Worm (Caenorhabditis elegans): Measurements from ENCODE around the gene R09F10.3.

R09F10.3 gene

DNA sequence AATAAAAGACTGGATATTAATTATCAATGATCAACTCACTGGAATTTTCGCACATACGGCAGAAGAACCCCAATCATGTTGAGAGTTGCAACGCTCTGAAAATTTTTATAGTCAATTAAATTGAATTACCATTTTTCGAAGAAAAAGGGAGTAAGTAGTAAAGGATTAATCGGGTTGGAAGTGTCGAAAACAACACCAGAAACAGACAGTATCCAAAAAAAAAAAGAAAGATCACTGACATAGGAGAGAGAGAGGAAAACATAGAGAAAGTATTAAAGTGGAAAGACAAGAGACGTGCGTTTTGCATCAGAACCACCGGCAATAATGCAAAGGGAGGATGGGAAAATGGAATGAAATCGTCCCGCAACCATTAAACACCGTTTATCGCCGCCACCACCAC is 7.9 kb downstream of the R09F10.3 start, which contains the start of gene inx-5:
TSS of gene inx-5 (minus strand) at position 101 of the 400 bp plus-strand sequence.
- TF ChIP-seq flh-1 (GFP tag; optimal IDR thresholded peaks at IDR 0.05): no peak

DNA sequence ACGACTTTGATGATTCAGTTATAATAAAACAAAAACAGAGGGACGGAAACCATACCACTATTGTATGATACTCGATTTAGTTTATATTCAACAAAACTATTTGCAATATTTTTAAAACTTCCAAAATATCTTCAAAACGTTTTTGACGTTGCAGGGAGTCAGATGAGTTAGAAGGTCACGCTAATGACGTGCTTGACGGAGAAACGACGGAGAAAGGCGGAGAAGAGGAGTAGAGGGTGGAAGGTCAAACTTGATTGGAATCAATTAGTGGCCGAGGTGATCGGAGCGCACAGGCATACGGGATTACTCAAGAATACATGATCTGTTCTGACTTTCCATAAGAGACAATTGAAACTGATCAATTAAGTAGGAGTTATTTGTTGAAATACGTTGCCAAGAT is 8.4 kb downstream of the R09F10.3 start:
- TF ChIP-seq unc-120 (tag; optimal IDR thresholded peaks at IDR 0.05; ENCODE audit: poor library complexity, severe bottlenecking) (no peak), mab-5 (tag; optimal IDR thresholded peaks at IDR 0.05) (no peak)

DNA sequence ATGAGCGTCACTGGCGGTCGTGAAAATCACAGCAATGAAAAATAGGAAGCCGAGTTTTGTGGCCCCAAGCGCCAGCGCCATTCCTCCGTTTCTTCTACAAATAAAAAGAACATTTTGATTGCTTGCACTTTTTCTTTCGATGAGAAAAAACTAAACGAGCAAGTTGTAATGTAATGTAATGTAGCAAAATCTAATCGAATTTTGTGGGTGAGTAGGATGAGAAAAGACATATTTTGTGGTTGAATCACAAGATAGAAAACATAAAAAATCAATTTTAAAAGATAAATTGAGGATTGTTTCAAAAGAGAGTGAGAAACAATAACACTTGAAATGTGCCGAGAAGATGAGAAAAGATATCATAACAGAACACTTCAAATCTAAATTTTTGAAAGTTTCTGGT is 13.2 kb downstream of the R09F10.3 start, which contains the start of gene R09F10.5:
TSS of gene R09F10.5 (minus strand) at position 101 of the 400 bp plus-strand sequence.
- TF ChIP-seq nhr-76 (tag; optimal IDR thresholded peaks at IDR 0.05) (no peak), unc-62 (GFP tag; optimal IDR thresholded peaks at IDR 0.05) (no peak), elt-1 (tag; optimal IDR thresholded peaks at IDR 0.05; ENCODE audit: borderline replicate concordance, insufficient read depth) (no peak), M03D4.4 (tag; optimal IDR thresholded peaks at IDR 0.05) (no peak), elt-3 (tag; optimal IDR thresholded peaks at IDR 0.05) (no peak), nhr-28 (tag; optimal IDR thresholded peaks at IDR 0.05) (no peak), unc-39 (tag; optimal IDR thresholded peaks at IDR 0.05) (no peak), ceh-83 (GFP tag; optimal IDR thresholded peaks at IDR 0.05) (no peak), sem-2 (GFP tag; optimal IDR thresholded peaks at IDR 0.05) (no peak), ceh-43 (GFP tag; optimal IDR thresholded peaks at IDR 0.05) (no peak), ztf-11 (tag; optimal IDR thresholded peaks at IDR 0.05) (no peak), flh-1 (GFP tag; optimal IDR thresholded peaks at IDR 0.05) (no peak), nhr-12 (tag; optimal IDR thresholded peaks at IDR 0.05) (no peak)

DNA sequence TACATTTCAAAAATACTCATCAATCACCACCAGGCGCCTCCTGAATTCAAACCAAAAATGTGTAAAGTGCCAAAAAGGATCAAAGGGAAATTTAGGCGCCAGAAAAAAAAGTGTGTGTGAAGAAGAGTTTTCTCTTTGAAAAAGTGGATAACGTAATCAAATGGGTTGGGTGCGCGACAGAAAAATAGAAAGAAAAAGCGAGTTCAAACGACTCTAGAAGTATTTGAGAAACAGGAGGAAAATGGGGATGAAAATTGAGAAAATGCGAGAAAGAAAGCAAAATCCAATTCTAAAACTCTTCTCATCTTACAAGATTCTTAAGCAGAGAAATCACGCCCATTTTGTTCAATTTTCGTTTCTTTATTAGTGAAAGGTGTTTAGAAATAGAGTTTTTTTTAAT is 14.1 kb downstream of the R09F10.3 start:
- TF ChIP-seq ces-1 (GFP tag; optimal IDR thresholded peaks at IDR 0.05) (peak; percentile 75), unc-39 (tag; optimal IDR thresholded peaks at IDR 0.05) (no peak), mep-1 (tag; optimal IDR thresholded peaks at IDR 0.05) (no peak), lin-32 (GFP tag; optimal IDR thresholded peaks at IDR 0.05) (no peak)

- TF ChIP-seq ces-1 (GFP tag; optimal IDR thresholded peaks at IDR 0.05): no peak
These were observed 16.3 kb downstream of the R09F10.3 start for ce11 chrX:8310747-8311146.

ce11 chrX:8311590-8311989 is 17.2 kb downstream of the R09F10.3 start:
- no peak for TF ChIP-seq M03D4.4 (tag; optimal IDR thresholded peaks at IDR 0.05)
- TF ChIP-seq hlh-1 (tag; optimal IDR thresholded peaks at IDR 0.05): no peak
- TF ChIP-seq ces-1 (GFP tag; optimal IDR thresholded peaks at IDR 0.05): peak; percentile 97

ce11 chrX:8318950-8319349 is 24.5 kb downstream of the R09F10.3 start, which contains the start of gene srh-11:
Gene srh-11 (minus strand): TSS chrX:8319050.
- no peak for TF ChIP-seq elt-3 (tag; optimal IDR thresholded peaks at IDR 0.05)
- no peak for TF ChIP-seq nhr-237 (tag; optimal IDR thresholded peaks at IDR 0.05)
- TF ChIP-seq zip-8 (tag; optimal IDR thresholded peaks at IDR 0.05): no peak
- TF ChIP-seq ham-2 (GFP tag; optimal IDR thresholded peaks at IDR 0.05): no peak
- no peak for TF ChIP-seq pha-4 (tag; optimal IDR thresholded peaks at IDR 0.05)
- TF ChIP-seq nhr-28 (tag; optimal IDR thresholded peaks at IDR 0.05): no peak
- TF ChIP-seq cnd-1 (tag; optimal IDR thresholded peaks at IDR 0.05): no peak
- no peak for TF ChIP-seq flh-1 (GFP tag; optimal IDR thresholded peaks at IDR 0.05)
- no peak for TF ChIP-seq bed-3 (GFP tag; optimal IDR thresholded peaks at IDR 0.05)
- no peak for TF ChIP-seq tbx-8 (GFP tag; optimal IDR thresholded peaks at IDR 0.05)
- TF ChIP-seq blmp-1 (tag; optimal IDR thresholded peaks at IDR 0.05): no peak
- no peak for TF ChIP-seq sptf-1 (tag; optimal IDR thresholded peaks at IDR 0.05)

- TF ChIP-seq nhr-28 (tag; optimal IDR thresholded peaks at IDR 0.05) (no peak), unc-120 (tag; optimal IDR thresholded peaks at IDR 0.05; ENCODE audit: poor library complexity, severe bottlenecking) (no peak)
These were observed 26.5 kb downstream of the R09F10.3 start, which contains the start of gene pqn-57 for ce11 chrX:8320889-8321288. Gene pqn-57 (minus strand): TSS chrX:8320989.
